Fruit fly (Drosophila melanogaster) whole organism, wandering third instar larva: Measurements from ENCODE around the gene Sec5.

Source experiments
- CG9705 ChIP-seq: fragments of 200-800 bp; sonication (Bioruptor generic); optimal IDR thresholded peaks from 2 replicates; lab custom pipeline; 2018; ENCODE audit warnings: missing biosample characterization, mild to moderate bottlenecking, missing genetic modification characterization
- Dfd ChIP-seq: fragments of >200 bp; optimal IDR thresholded peaks from 2 replicates; lab custom pipeline; 2017; ENCODE audit warnings: missing biosample characterization, missing genetic modification characterization
- Hr83 ChIP-seq: fragments of 200-300 bp; sonication (Bioruptor generic); optimal IDR thresholded peaks from 2 replicates; lab custom pipeline; 2016; ENCODE audit warnings: missing biosample characterization, mild to moderate bottlenecking, missing genetic modification characterization, moderate library complexity; ENCODE audit not compliant: poor library complexity, severe bottlenecking
- N ChIP-seq: fragments of >200 bp; optimal IDR thresholded peaks from 2 replicates; lab custom pipeline; 2018; ENCODE audit warnings: missing biosample characterization, missing external identifiers, missing genetic modification characterization
- OdsH ChIP-seq: fragments of 200-800 bp; sonication (Bioruptor generic); optimal IDR thresholded peaks from 2 replicates; lab custom pipeline; 2016; ENCODE audit warnings: missing biosample characterization, mild to moderate bottlenecking, missing genetic modification characterization

DNA sequence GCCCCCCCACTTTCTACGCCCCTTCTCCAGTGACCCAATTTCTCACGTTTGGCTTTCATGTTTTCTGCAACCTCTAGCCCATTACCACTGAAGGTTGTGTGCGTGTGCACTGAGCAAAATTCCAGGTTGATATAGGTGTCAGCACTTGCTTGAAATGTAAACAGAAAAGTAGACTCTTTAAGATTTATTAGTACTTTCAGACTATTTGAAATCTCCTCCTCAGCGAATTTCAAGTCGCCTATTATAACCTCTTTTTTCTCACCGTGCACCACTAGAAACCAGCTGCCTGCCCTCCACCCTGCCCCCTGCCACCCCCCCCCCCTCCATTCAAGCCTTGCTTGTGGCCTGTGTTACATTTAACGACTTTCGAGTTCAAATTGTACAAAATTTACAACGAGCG lies 22.0 kb upstream of the Sec5 start:
- TF ChIP-seq Hr83 (no peak), OdsH (no peak), N (no peak), CG9705 (GFP tag; lab: Kevin White, UChicago) (no peak), Dfd (GFP tag; lab: Kevin White, UChicago) (no peak)
